Worm (Caenorhabditis elegans): ENCODE measurements around the gene skr-19.

Gene skr-19

ce11 chrX:13245090-13245489, 20.6 kb upstream of the skr-19 start, which contains the start of gene hpl-1:
Gene hpl-1 (plus strand): TSS chrX:13245390.
- no peak for TF ChIP-seq W03F9.2 (tag; optimal IDR thresholded peaks at IDR 0.05)
- no peak for TF ChIP-seq him-1 (tag; optimal IDR thresholded peaks at IDR 0.05)
- no peak for TF ChIP-seq dao-5 (tag; optimal IDR thresholded peaks at IDR 0.05)

- no peak for TF ChIP-seq him-1 (tag; optimal IDR thresholded peaks at IDR 0.05)
- no peak for TF ChIP-seq W03F9.2 (tag; optimal IDR thresholded peaks at IDR 0.05)
- no peak for TF ChIP-seq dao-5 (tag; optimal IDR thresholded peaks at IDR 0.05)
Observed at ce11 chrX:13242231-13242630, 17.7 kb upstream of the skr-19 start, which contains the start of gene K08H2.5. Gene K08H2.5 (minus strand): TSS chrX:13242331.

ce11 chrX:13238197-13238596, 13.7 kb upstream of the skr-19 start, which contains the start of gene K08H2.4:
Gene K08H2.4 (plus strand): TSS chrX:13238497.
- no peak for TF ChIP-seq him-1 (tag; optimal IDR thresholded peaks at IDR 0.05)
- TF ChIP-seq W03F9.2 (tag; optimal IDR thresholded peaks at IDR 0.05) = no peak
- no peak for TF ChIP-seq dao-5 (tag; optimal IDR thresholded peaks at IDR 0.05)

DNA sequence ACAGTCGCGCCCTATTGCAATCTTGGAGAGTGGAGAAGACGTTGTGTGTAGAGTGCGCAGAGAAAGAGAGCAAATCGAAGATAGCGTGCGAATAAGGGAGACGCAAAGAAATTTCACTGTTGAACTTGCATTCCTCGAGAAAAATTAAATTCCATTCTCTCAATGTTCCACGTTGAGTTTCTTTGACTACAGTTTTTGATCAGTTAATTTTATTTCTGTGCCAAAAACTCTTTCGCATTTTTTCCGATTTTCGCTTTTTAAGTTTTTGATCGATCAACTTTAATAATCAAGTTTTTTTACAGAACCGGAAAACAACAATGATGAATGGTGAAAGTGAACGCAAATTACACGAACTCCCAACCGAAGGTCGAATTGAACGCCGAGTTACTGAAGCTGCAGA, 12.6 kb upstream of the skr-19 start, which contains the start of gene K08H2.3:
K08H2.3 (plus strand) TSS at position 301 of the 400 bp plus-strand sequence.
- TF ChIP-seq W03F9.2 (tag; optimal IDR thresholded peaks at IDR 0.05) (no peak), him-1 (tag; optimal IDR thresholded peaks at IDR 0.05) (no peak), dao-5 (tag; optimal IDR thresholded peaks at IDR 0.05) (no peak)

DNA sequence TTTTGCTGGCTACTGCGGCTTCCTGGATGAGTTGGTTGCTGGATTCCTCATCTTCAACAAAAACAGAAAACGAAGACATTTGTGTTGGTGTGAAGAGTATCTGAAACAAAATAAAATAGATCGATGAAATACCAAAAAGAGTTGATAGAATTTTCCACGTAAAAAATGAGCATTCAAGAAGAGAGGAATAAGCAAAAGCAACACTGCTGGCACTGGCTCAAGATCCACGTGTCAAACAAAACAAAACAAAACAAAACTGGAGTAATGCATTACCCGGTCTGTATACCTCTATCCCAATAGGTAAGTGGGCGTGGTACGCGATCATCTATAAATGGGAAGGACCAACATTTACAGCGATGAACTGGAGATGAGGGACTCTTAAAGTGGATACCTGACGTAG, 10.4 kb upstream of the skr-19 start, which contains the start of gene K08H2.2:
K08H2.2 (minus strand) TSS at position 101 of the 400 bp plus-strand sequence.
- TF ChIP-seq him-1 (tag; optimal IDR thresholded peaks at IDR 0.05) = no peak
- TF ChIP-seq dao-5 (tag; optimal IDR thresholded peaks at IDR 0.05) = no peak
- no peak for TF ChIP-seq W03F9.2 (tag; optimal IDR thresholded peaks at IDR 0.05)

DNA sequence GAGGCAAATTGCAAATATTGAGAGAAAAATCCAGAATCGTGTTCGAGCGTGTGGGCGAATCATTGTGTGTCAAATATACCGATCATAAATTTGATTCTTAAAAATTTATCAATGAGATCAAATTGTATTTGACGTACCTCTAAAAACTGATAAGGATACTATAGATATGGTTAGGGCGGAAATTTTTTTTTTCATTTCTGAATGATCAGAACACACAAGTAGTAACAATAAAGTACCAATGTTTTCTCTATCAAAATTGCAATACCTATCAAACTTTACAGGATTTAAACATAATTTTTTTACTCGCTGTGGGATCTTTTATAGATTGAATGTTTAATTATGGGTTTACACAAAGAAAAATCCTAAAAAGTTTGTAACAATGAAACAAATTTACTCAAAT, 7.8 kb upstream of the skr-19 start, which contains the start of gene bgnt-1.5:
bgnt-1.5 (minus strand) TSS at position 101 of the 400 bp plus-strand sequence.
- TF ChIP-seq him-1 (tag; optimal IDR thresholded peaks at IDR 0.05) = no peak
- TF ChIP-seq W03F9.2 (tag; optimal IDR thresholded peaks at IDR 0.05) = no peak
- no peak for TF ChIP-seq dao-5 (tag; optimal IDR thresholded peaks at IDR 0.05)

DNA sequence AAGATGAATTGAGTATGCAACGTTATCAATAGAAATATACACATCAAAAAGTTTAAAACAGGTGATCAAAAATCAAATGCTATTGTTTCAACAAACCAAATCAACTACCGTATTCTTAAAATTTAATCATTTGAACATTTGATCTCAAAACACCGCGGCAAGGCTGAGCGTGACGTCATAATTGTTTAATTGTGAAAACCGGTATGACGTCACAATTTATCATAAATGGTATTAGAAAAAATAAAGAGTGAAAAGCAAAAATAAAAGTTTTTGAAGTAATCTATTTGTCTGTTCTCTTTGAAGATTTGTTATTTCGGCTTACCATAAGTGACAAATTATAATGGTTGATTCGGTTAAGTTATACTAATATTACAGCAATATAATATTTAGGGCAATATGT, 3.3 kb upstream of the skr-19 start:
- TF ChIP-seq him-1 (tag; optimal IDR thresholded peaks at IDR 0.05) = no peak
- no peak for TF ChIP-seq dao-5 (tag; optimal IDR thresholded peaks at IDR 0.05)

- no peak for TF ChIP-seq him-1 (tag; optimal IDR thresholded peaks at IDR 0.05)
- TF ChIP-seq dao-5 (tag; optimal IDR thresholded peaks at IDR 0.05) = no peak
Observed at ce11 chrX:13226614-13227096, 2.1 kb upstream of the skr-19 start, which contains the start of gene skr-21. Gene skr-21 (minus strand): TSS chrX:13226664.

ce11 chrX:13225111-13225905, 800 bp upstream of the skr-19 start:
- TF ChIP-seq him-1 (tag; optimal IDR thresholded peaks at IDR 0.05) (no peak), dao-5 (tag; optimal IDR thresholded peaks at IDR 0.05) (no peak), W03F9.2 (tag; optimal IDR thresholded peaks at IDR 0.05) (no peak)

DNA sequence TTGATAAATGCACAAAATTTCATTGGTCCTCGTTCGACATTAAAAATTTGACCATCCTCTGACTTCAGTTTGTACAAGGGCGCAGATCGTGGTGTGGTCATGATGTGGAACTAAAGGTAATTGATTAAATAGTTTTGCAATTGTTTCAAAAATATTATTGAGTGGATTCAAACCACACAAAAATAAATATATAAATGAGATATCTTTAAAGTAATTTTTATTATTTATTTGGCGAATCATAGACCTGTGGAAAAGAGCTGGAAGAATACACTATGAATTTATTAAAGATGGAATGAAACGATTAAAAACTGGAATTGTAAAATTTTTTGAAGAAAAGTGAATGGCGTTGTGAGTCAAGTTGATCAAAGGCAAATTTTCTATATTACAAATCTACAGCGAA, 1.1 kb downstream of the skr-19 start, which contains the start of gene skr-20:
skr-20 (minus strand) TSS at position 101 of the 400 bp plus-strand sequence.
- TF ChIP-seq W03F9.2 (tag; optimal IDR thresholded peaks at IDR 0.05) (no peak), him-1 (tag; optimal IDR thresholded peaks at IDR 0.05) (no peak), dao-5 (tag; optimal IDR thresholded peaks at IDR 0.05) (no peak)

- TF ChIP-seq dao-5 (tag; optimal IDR thresholded peaks at IDR 0.05) (no peak), him-1 (tag; optimal IDR thresholded peaks at IDR 0.05) (no peak), W03F9.2 (tag; optimal IDR thresholded peaks at IDR 0.05) (no peak)
Observed at ce11 chrX:13221357-13221756, 3.2 kb downstream of the skr-19 start, which contains the start of gene asp-4. Gene asp-4 (minus strand): TSS chrX:13221462.

DNA sequence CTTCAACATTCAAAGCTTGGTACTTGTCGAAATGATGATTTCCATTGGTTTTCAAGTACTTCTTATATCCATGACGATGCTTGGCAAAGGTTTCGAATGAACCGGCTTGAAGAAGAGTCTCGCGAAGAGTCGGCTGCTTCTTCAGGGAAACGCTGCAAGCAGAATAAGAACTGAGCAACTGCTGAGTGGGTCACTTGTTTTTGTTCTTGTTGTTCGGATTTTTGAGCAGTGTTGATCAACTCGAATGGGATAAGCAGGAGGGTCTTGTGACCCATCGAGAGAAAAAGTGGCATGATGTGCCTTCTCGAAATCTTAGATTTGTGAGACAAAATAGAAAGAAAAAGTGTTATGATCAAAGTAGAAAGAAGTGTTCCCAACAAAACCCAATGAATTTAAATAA, 3.9 kb downstream of the skr-19 start:
- TF ChIP-seq W03F9.2 (tag; optimal IDR thresholded peaks at IDR 0.05) = no peak
- no peak for TF ChIP-seq dao-5 (tag; optimal IDR thresholded peaks at IDR 0.05)
- no peak for TF ChIP-seq him-1 (tag; optimal IDR thresholded peaks at IDR 0.05)

DNA sequence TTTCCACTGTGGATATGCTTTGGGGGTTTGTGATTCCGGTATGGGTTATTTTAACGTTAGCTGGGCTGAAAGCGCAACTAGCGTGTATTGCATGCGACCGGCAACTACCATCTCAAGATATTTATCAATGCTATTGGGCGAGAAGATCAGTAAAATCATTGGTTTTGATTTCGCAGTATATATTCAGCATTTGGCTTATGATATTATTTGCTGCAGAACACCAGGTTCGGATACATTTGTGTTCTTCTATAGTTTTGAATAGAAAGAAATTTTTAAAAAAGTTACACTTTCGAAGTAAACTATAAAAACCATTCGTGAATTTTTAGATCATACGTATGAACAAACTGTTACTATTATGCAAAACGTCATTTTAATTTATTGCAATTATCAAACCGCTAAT, 6.6 kb downstream of the skr-19 start:
- TF ChIP-seq W03F9.2 (tag; optimal IDR thresholded peaks at IDR 0.05) (no peak), dao-5 (tag; optimal IDR thresholded peaks at IDR 0.05) (no peak), him-1 (tag; optimal IDR thresholded peaks at IDR 0.05) (no peak)

DNA sequence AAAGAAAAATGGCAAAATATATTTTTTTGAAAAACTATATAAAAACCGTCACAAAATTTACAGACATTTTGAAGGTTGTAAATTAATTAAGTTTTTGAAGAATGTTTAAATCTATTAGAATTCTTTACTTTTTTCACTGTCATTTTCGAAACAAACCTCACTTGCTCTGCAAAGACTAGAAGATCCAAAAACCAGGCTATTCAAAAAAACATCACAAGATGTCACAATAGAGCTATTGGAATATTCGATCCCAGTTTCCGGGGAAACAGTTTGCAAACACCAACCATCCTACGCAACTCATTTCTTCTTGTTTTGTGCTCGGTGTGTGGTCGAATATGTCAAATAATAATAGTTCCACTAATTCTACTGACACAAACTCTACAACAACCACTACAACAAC, 7.7 kb downstream of the skr-19 start, which contains the start of gene R12H7.4:
R12H7.4 (plus strand) TSS at position 301 of the 400 bp plus-strand sequence.
- TF ChIP-seq W03F9.2 (tag; optimal IDR thresholded peaks at IDR 0.05) = no peak
- TF ChIP-seq dao-5 (tag; optimal IDR thresholded peaks at IDR 0.05) = no peak
- TF ChIP-seq him-1 (tag; optimal IDR thresholded peaks at IDR 0.05) = no peak

Data from whole organism, L4/young adult.